Worm (Caenorhabditis elegans) whole organism, L3 larva: Measurements from ENCODE around the gene srh-55.

Source experiments
- R02D3.7 ChIP-seq: fragments of 150-350 bp; optimal IDR thresholded peaks from 2 replicates; lab custom pipeline; 2014; ENCODE audit warnings: missing biosample characterization, missing genetic modification characterization
- aly-2 ChIP-seq: fragments of 150-350 bp; optimal IDR thresholded peaks from 2 replicates; lab custom pipeline; 2014; ENCODE audit warnings: missing biosample characterization, missing genetic modification characterization
- ama-1 ChIP-seq: fragments of 150-350 bp; optimal IDR thresholded peaks from 2 replicates; lab custom pipeline; 2018
- ceh-16 ChIP-seq: sonication (generic microtip); optimal IDR thresholded peaks from 2 replicates; lab custom pipeline; 2017; ENCODE audit warnings: missing biosample characterization, missing genetic modification characterization
- ceh-28 ChIP-seq: fragments of 150-350 bp; optimal IDR thresholded peaks from 2 replicates; lab custom pipeline; 2014; ENCODE audit warnings: missing biosample characterization, missing genetic modification reagents, missing genetic modification characterization
- ceh-9 ChIP-seq: sonication (generic microtip); optimal IDR thresholded peaks from 2 replicates; lab custom pipeline; 2018; ENCODE audit warnings: missing biosample characterization, missing genetic modification characterization
- daf-12 ChIP-seq: fragments of 150-350 bp; optimal IDR thresholded peaks from 2 replicates; lab custom pipeline; 2014; ENCODE audit warnings: missing biosample characterization, missing genetic modification reagents, missing genetic modification characterization
- egl-27 ChIP-seq: sonication (generic microtip); optimal IDR thresholded peaks from 4 replicates; lab custom pipeline; 2017; ENCODE audit warnings: missing biosample characterization, missing genetic modification reagents, missing genetic modification characterization
- egl-5 ChIP-seq: fragments of 150-350 bp; optimal IDR thresholded peaks from 2 replicates; lab custom pipeline; 2017; ENCODE audit warnings: missing biosample characterization, missing genetic modification reagents, missing genetic modification characterization, inconsistent platforms
- elt-1 ChIP-seq: fragments of 150-350 bp; optimal IDR thresholded peaks from 2 replicates; lab custom pipeline; 2014; ENCODE audit warnings: missing biosample characterization, missing genetic modification characterization
- elt-2 ChIP-seq: sonication (generic microtip); optimal IDR thresholded peaks from 2 replicates; lab custom pipeline; 2016; ENCODE audit warnings: missing genetic modification reagents, mild to moderate bottlenecking, missing genetic modification characterization, missing compliant biosample characterization
- elt-3 ChIP-seq, 3 experiments: fragments of 150-350 bp in 1 of 3; sonication (generic microtip) in 2 of 3; optimal IDR thresholded peaks; 2 replicates in 2 of 3; 4 replicates in 1 of 3; lab custom pipeline; 2014 to 2017; ENCODE audit warnings: missing biosample characterization in 3 of 3, missing genetic modification characterization in 3 of 3
- fkh-10 ChIP-seq: sonication (generic microtip); optimal IDR thresholded peaks from 2 replicates; lab custom pipeline; 2017; ENCODE audit warnings: missing biosample characterization, missing genetic modification reagents, missing genetic modification characterization
- fkh-2 ChIP-seq: fragments of 150-350 bp; optimal IDR thresholded peaks from 2 replicates; lab custom pipeline; 2014; ENCODE audit warnings: missing biosample characterization, missing genetic modification reagents, missing genetic modification characterization
- fos-1 ChIP-seq: fragments of 150-350 bp; optimal IDR thresholded peaks from 2 replicates; lab custom pipeline; 2014; ENCODE audit warnings: missing biosample characterization, missing genetic modification characterization
- hmg-11 ChIP-seq: sonication (generic microtip); optimal IDR thresholded peaks from 2 replicates; lab custom pipeline; 2016; ENCODE audit warnings: missing genetic modification characterization, missing compliant biosample characterization
- jun-1 ChIP-seq: fragments of 150-350 bp; optimal IDR thresholded peaks from 2 replicates; lab custom pipeline; 2014; ENCODE audit warnings: missing biosample characterization, missing genetic modification reagents, missing genetic modification characterization
- lin-15B ChIP-seq: fragments of 150-350 bp; optimal IDR thresholded peaks from 2 replicates; lab custom pipeline; 2014; ENCODE audit warnings: missing biosample characterization, missing genetic modification characterization
- lin-39 ChIP-seq: fragments of 150-350 bp; optimal IDR thresholded peaks from 2 replicates; lab custom pipeline; 2018; ENCODE audit warnings: missing biosample characterization, missing genetic modification reagents, missing genetic modification characterization
- lsy-12 ChIP-seq: sonication (generic microtip); optimal IDR thresholded peaks from 2 replicates; lab custom pipeline; 2016; ENCODE audit warnings: mild to moderate bottlenecking, missing genetic modification characterization, missing compliant biosample characterization
- mdl-1 ChIP-seq: fragments of 150-350 bp; optimal IDR thresholded peaks from 2 replicates; lab custom pipeline; 2014; ENCODE audit warnings: missing biosample characterization, missing genetic modification characterization
- mml-1 ChIP-seq: fragments of 150-350 bp; sonication (generic microtip); optimal IDR thresholded peaks from 3 replicates; lab custom pipeline; 2014; ENCODE audit warnings: missing biosample characterization, missing genetic modification characterization
- nfya-1 ChIP-seq: sonication (generic microtip); optimal IDR thresholded peaks from 2 replicates; lab custom pipeline; 2017; ENCODE audit warnings: missing genetic modification characterization, mild to moderate bottlenecking, missing compliant biosample characterization, antibody characterized with exemption, moderate library complexity; ENCODE audit not compliant: insufficient read depth
- nhr-11 ChIP-seq: fragments of 150-350 bp; optimal IDR thresholded peaks from 2 replicates; lab custom pipeline; 2014; ENCODE audit warnings: missing biosample characterization, missing genetic modification characterization
- nhr-23 ChIP-seq: fragments of 150-350 bp; optimal IDR thresholded peaks from 2 replicates; lab custom pipeline; 2014; ENCODE audit warnings: missing biosample characterization, missing genetic modification reagents, missing genetic modification characterization
- nhr-237 ChIP-seq: fragments of 150-350 bp; optimal IDR thresholded peaks from 2 replicates; lab custom pipeline; 2014; ENCODE audit warnings: missing biosample characterization, missing genetic modification characterization
- nhr-25 ChIP-seq: sonication (generic microtip); optimal IDR thresholded peaks from 2 replicates; lab custom pipeline; 2017; ENCODE audit warnings: missing biosample characterization, missing genetic modification characterization
- nhr-28 ChIP-seq: fragments of 150-350 bp; optimal IDR thresholded peaks from 2 replicates; lab custom pipeline; 2014; ENCODE audit warnings: missing biosample characterization, missing genetic modification characterization
- nhr-43 ChIP-seq: sonication (generic microtip); optimal IDR thresholded peaks from 2 replicates; lab custom pipeline; 2016; ENCODE audit warnings: mild to moderate bottlenecking, missing genetic modification characterization, missing compliant biosample characterization; ENCODE audit not compliant: poor library complexity, severe bottlenecking
- nhr-67 ChIP-seq: fragments of 150-350 bp; optimal IDR thresholded peaks from 2 replicates; lab custom pipeline; 2014; ENCODE audit warnings: missing biosample characterization, missing genetic modification characterization
- nhr-76 ChIP-seq: fragments of 150-350 bp; sonication (generic microtip); optimal IDR thresholded peaks from 5 replicates; lab custom pipeline; 2014; ENCODE audit warnings: missing biosample characterization, missing genetic modification characterization
- nhr-77 ChIP-seq: fragments of 150-350 bp; optimal IDR thresholded peaks from 2 replicates; lab custom pipeline; 2014; ENCODE audit warnings: missing biosample characterization, missing genetic modification characterization
- pha-4 ChIP-seq: fragments of 150-350 bp; optimal IDR thresholded peaks from 2 replicates; lab custom pipeline; 2014; ENCODE audit warnings: missing biosample characterization, missing genetic modification reagents, missing genetic modification characterization
- pqm-1 ChIP-seq: fragments of 150-350 bp; optimal IDR thresholded peaks from 2 replicates; lab custom pipeline; 2017; ENCODE audit warnings: missing biosample characterization, missing genetic modification characterization, inconsistent platforms
- sea-2 ChIP-seq: fragments of 150-350 bp; sonication (generic microtip); optimal IDR thresholded peaks from 4 replicates; lab custom pipeline; 2014; ENCODE audit warnings: missing biosample characterization, missing genetic modification reagents, missing genetic modification characterization
- skn-1 ChIP-seq: fragments of 150-350 bp; optimal IDR thresholded peaks from 2 replicates; lab custom pipeline; 2014; ENCODE audit warnings: missing biosample characterization, missing genetic modification characterization
- snpc-4 ChIP-seq: fragments of 150-350 bp; optimal IDR thresholded peaks from 2 replicates; lab custom pipeline; 2014; ENCODE audit warnings: missing biosample characterization, missing genetic modification characterization
- tbx-2 ChIP-seq: sonication (generic microtip); optimal IDR thresholded peaks from 2 replicates; lab custom pipeline; 2016; ENCODE audit warnings: mild to moderate bottlenecking, missing genetic modification characterization, missing compliant biosample characterization
- unc-39 ChIP-seq: sonication (generic microtip); optimal IDR thresholded peaks from 4 replicates; lab custom pipeline; 2017; ENCODE audit warnings: missing biosample characterization, missing genetic modification characterization
- unc-62 ChIP-seq: fragments of 150-350 bp; sonication (generic microtip); optimal IDR thresholded peaks from 4 replicates; lab custom pipeline; 2014; ENCODE audit warnings: missing biosample characterization, missing genetic modification reagents, missing genetic modification characterization
- zag-1 ChIP-seq: fragments of 150-350 bp; optimal IDR thresholded peaks from 2 replicates; lab custom pipeline; 2014; ENCODE audit warnings: missing biosample characterization, missing genetic modification characterization
- ztf-11 ChIP-seq: fragments of 150-350 bp; optimal IDR thresholded peaks from 2 replicates; lab custom pipeline; 2014; ENCODE audit warnings: missing biosample characterization, missing genetic modification characterization

The srh-55 gene

ce11 chrV:15187083-15188057 lies 34.0 kb downstream of the srh-55 start, which contains the start of the genes cyn-7 and bath-36 (continued):
- no peak for TF ChIP-seq elt-1 (tag; lab: Kevin White, UChicago)
- TF ChIP-seq nhr-23 (tag; lab: Kevin White, UChicago): peak; percentile 74
- peak; percentile 97 for TF ChIP-seq pha-4 (tag; lab: Kevin White, UChicago)
- TF ChIP-seq nhr-11 (tag; lab: Kevin White, UChicago): no peak
- TF ChIP-seq unc-39: no peak
- peak; percentile 7 for TF ChIP-seq R02D3.7 (tag; lab: Kevin White, UChicago)
- peak; percentile 76 for TF ChIP-seq nhr-43 (tag; lab: Kevin White, UChicago)
- TF ChIP-seq daf-12 (tag; lab: Kevin White, UChicago): no peak
- TF ChIP-seq egl-27 (tag; lab: Kevin White, UChicago): peak; percentile 49
- no peak for TF ChIP-seq sea-2 (GFP tag; lab: Kevin White, UChicago)
- TF ChIP-seq elt-2 (tag; lab: Kevin White, UChicago): peak; percentile 92
- no peak for TF ChIP-seq mdl-1 (tag; lab: Kevin White, UChicago)
- peak; percentile 79 for TF ChIP-seq nhr-25
- TF ChIP-seq lin-39 (tag; lab: Kevin White, UChicago): no peak
- TF ChIP-seq skn-1 (tag; lab: Kevin White, UChicago): no peak
- TF ChIP-seq ceh-16 (tag; lab: Kevin White, UChicago): no peak
- TF ChIP-seq lsy-12 (tag; lab: Kevin White, UChicago): peak; percentile 69
- no peak for TF ChIP-seq fkh-10 (GFP tag; lab: Kevin White, UChicago)
- TF ChIP-seq, all 47 proteins: peak for 18

- no peak for TF ChIP-seq unc-62 (GFP tag; lab: Kevin White, UChicago)
- TF ChIP-seq elt-2 (tag; lab: Kevin White, UChicago): peak; percentile 55
- TF ChIP-seq lsy-12 (tag; lab: Kevin White, UChicago): peak; percentile 63
- TF ChIP-seq nhr-25: peak; percentile 86
- TF ChIP-seq nhr-67 (tag; lab: Kevin White, UChicago): no peak
- peak; percentile 77 for TF ChIP-seq R02D3.7 (tag; lab: Kevin White, UChicago)
- TF ChIP-seq egl-5 (tag; lab: Kevin White, UChicago): peak; percentile 70
- no peak for TF ChIP-seq mdl-1 (tag; lab: Kevin White, UChicago)
- no peak for TF ChIP-seq elt-3 (tag; optimal IDR thresholded peaks at IDR 0.05; lab: Kevin White, UChicago)
- no peak for TF ChIP-seq nhr-28
- no peak for TF ChIP-seq nhr-76 (tag; lab: Kevin White, UChicago)
- peak; percentile 86 for TF ChIP-seq snpc-4
- TF ChIP-seq ceh-28 (tag; lab: Kevin White, UChicago): peak; percentile 79
- TF ChIP-seq pqm-1 (tag; lab: Kevin White, UChicago): peak; percentile 58
- TF ChIP-seq skn-1 (tag; lab: Kevin White, UChicago): peak; percentile 91
- peak; percentile 97 for TF ChIP-seq nhr-23 (tag; lab: Kevin White, UChicago)
- TF ChIP-seq fkh-2: no peak
- TF ChIP-seq lin-15B (tag; lab: Kevin White, UChicago): peak; percentile 98
- TF ChIP-seq nhr-237 (tag; lab: Kevin White, UChicago): no peak
- TF ChIP-seq lin-39 (tag; lab: Kevin White, UChicago): peak; percentile 71
- TF ChIP-seq zag-1 (tag; lab: Kevin White, UChicago): no peak
- TF ChIP-seq nhr-43 (tag; lab: Kevin White, UChicago): peak; percentile 80
- peak; percentile 23 for TF ChIP-seq tbx-2 (tag; lab: Kevin White, UChicago)
- no peak for TF ChIP-seq nhr-77 (tag; lab: Kevin White, UChicago)
- no peak for TF ChIP-seq mml-1
- TF ChIP-seq fkh-10 (GFP tag; lab: Kevin White, UChicago): peak; percentile 35
- TF ChIP-seq pha-4 (tag; lab: Kevin White, UChicago): peak; percentile 98
- no peak for TF ChIP-seq ztf-11 (tag; lab: Kevin White, UChicago)
- TF ChIP-seq unc-39: no peak
- TF ChIP-seq nfya-1 (tag; lab: Kevin White, UChicago): peak; percentile 93
- TF ChIP-seq aly-2 (tag; lab: Kevin White, UChicago): no peak
- TF ChIP-seq egl-27 (tag; lab: Kevin White, UChicago): peak; percentile 38
- TF ChIP-seq fos-1 (tag; lab: Kevin White, UChicago): no peak
- peak; percentile 65 for TF ChIP-seq hmg-11 (tag; lab: Kevin White, UChicago)
- no peak for TF ChIP-seq ceh-9 (tag; lab: Kevin White, UChicago)
- TF ChIP-seq elt-1 (tag; lab: Kevin White, UChicago): peak; percentile 58
- TF ChIP-seq jun-1 (tag; lab: Kevin White, UChicago): peak; percentile 73
- TF ChIP-seq ama-1 (lab: Kevin White, UChicago): peak; percentile 69
Observed at ce11 chrV:15189567-15189966, 36.2 kb downstream of the srh-55 start, which contains the start of gene cyn-3. cyn-3 (plus strand) TSS chrV:15189927.
